Worm (Caenorhabditis elegans): ENCODE results near the gene sdz-15.

sdz-15 gene

ce11 chrIII:6453665-6454064, 44.6 kb upstream of the sdz-15 start (continued):
- TF ChIP-seq ceh-2 (tag; optimal IDR thresholded peaks at IDR 0.05) = peak; percentile 45
- peak; percentile 8 for TF ChIP-seq ceh-48 (tag; optimal IDR thresholded peaks at IDR 0.05)
- TF ChIP-seq pax-1 (tag; optimal IDR thresholded peaks at IDR 0.05) = no peak
- peak; percentile 62 for TF ChIP-seq ttx-3 (tag; optimal IDR thresholded peaks at IDR 0.05)
- peak; percentile 32 for TF ChIP-seq ref-2 (tag; optimal IDR thresholded peaks at IDR 0.05)
- peak; percentile 77 for TF ChIP-seq ceh-19 (GFP tag; optimal IDR thresholded peaks at IDR 0.05)
- peak; percentile 40 for TF ChIP-seq fax-1 (tag; optimal IDR thresholded peaks at IDR 0.05)
- TF ChIP-seq C08G9.2 (tag; optimal IDR thresholded peaks at IDR 0.05) = no peak
- peak; percentile 17 for TF ChIP-seq pha-2 (tag; optimal IDR thresholded peaks at IDR 0.05)
- TF ChIP-seq dmd-4 (tag; optimal IDR thresholded peaks at IDR 0.05; ENCODE audit: borderline replicate concordance) = no peak
- TF ChIP-seq madf-2 (tag; optimal IDR thresholded peaks at IDR 0.05) = peak; percentile 41
- TF ChIP-seq pag-3 (tag; optimal IDR thresholded peaks at IDR 0.05; ENCODE audit: borderline replicate concordance) = no peak
- peak; percentile 60 for TF ChIP-seq sox-4 (tag; optimal IDR thresholded peaks at IDR 0.05)
- TF ChIP-seq T23F11.4 (GFP tag; optimal IDR thresholded peaks at IDR 0.05) = peak; percentile 37
- no peak for TF ChIP-seq tbx-7 (tag; optimal IDR thresholded peaks at IDR 0.05)
- TF ChIP-seq K02D7.2 (tag; optimal IDR thresholded peaks at IDR 0.05) = no peak
- peak; percentile 51 for TF ChIP-seq hlh-13 (GFP tag; optimal IDR thresholded peaks at IDR 0.05)
- TF ChIP-seq lim-6 (tag; optimal IDR thresholded peaks at IDR 0.05) = peak; percentile 26

- no peak for TF ChIP-seq ceh-19 (GFP tag; optimal IDR thresholded peaks at IDR 0.05)
- no peak for TF ChIP-seq sdc-2 (tag; optimal IDR thresholded peaks at IDR 0.05)
- no peak for TF ChIP-seq lim-6 (tag; optimal IDR thresholded peaks at IDR 0.05)
Observed at ce11 chrIII:6454183-6454582, 44.1 kb upstream of the sdz-15 start, which contains the start of gene jhdm-1. Gene jhdm-1 (plus strand): TSS chrIII:6454483.

- no peak for TF ChIP-seq dmd-4 (tag; optimal IDR thresholded peaks at IDR 0.05; ENCODE audit: borderline replicate concordance)
- no peak for TF ChIP-seq ceh-31 (tag; optimal IDR thresholded peaks at IDR 0.05)
- TF ChIP-seq madf-2 (tag; optimal IDR thresholded peaks at IDR 0.05) = no peak
Observed at ce11 chrIII:6459820-6460219, 38.5 kb upstream of the sdz-15 start, which contains the start of gene algn-1. Gene algn-1 (plus strand): TSS chrIII:6460120.

ce11 chrIII:6462610-6463009, 35.7 kb upstream of the sdz-15 start, which contains the start of gene T26A5.8:
Gene T26A5.8 (minus strand): TSS chrIII:6462856.
- TF ChIP-seq pax-1 (tag; optimal IDR thresholded peaks at IDR 0.05) = no peak
- no peak for TF ChIP-seq pros-1 (tag; optimal IDR thresholded peaks at IDR 0.05)
- no peak for TF ChIP-seq F13H6.1 (tag; optimal IDR thresholded peaks at IDR 0.05)
- TF ChIP-seq sox-4 (tag; optimal IDR thresholded peaks at IDR 0.05) = no peak
- no peak for TF ChIP-seq pha-2 (tag; optimal IDR thresholded peaks at IDR 0.05)
- TF ChIP-seq ceh-2 (tag; optimal IDR thresholded peaks at IDR 0.05) = no peak
- no peak for TF ChIP-seq hlh-30 (tag; optimal IDR thresholded peaks at IDR 0.05; ENCODE audit: insufficient read depth)
- no peak for TF ChIP-seq ceh-22 (tag; optimal IDR thresholded peaks at IDR 0.05)
- no peak for TF ChIP-seq ets-4 (tag; optimal IDR thresholded peaks at IDR 0.05)
- TF ChIP-seq pha-4 (tag; optimal IDR thresholded peaks at IDR 0.05) = no peak
- TF ChIP-seq hlh-6 (tag; optimal IDR thresholded peaks at IDR 0.05) = no peak
- no peak for TF ChIP-seq che-1 (tag; optimal IDR thresholded peaks at IDR 0.05)

- TF ChIP-seq lim-6 (tag; optimal IDR thresholded peaks at IDR 0.05) (no peak), nhr-232 (tag; optimal IDR thresholded peaks at IDR 0.05) (no peak), K02D7.2 (tag; optimal IDR thresholded peaks at IDR 0.05) (no peak), hlh-6 (tag; optimal IDR thresholded peaks at IDR 0.05) (no peak), ceh-45 (GFP tag; IDR thresholded peaks at IDR 0.05) (no peak), nhr-11 (tag; optimal IDR thresholded peaks at IDR 0.05) (no peak), elt-4 (tag; optimal IDR thresholded peaks at IDR 0.05) (no peak), Y22D7AL.16 (tag; optimal IDR thresholded peaks at IDR 0.05) (no peak), nfya-1 (tag; optimal IDR thresholded peaks at IDR 0.05) (no peak)
Observed at ce11 chrIII:6463679-6464078, 34.6 kb upstream of the sdz-15 start, which contains the start of gene dlc-1. Gene dlc-1 (minus strand): TSS chrIII:6463779.

Data from whole organism, late embryonic.